Worm (Caenorhabditis elegans): ENCODE measurements around the gene ocr-2.

Gene ocr-2

ce11 chrIV:8211747-8212146, 8.1 kb downstream of the ocr-2 start, which contains the start of gene C07G1.7:
Gene C07G1.7, minus strand, starts transcription at chrIV:8211847.
- no peak for TF ChIP-seq ztf-28 (GFP tag; IDR thresholded peaks at IDR 0.05)
- TF ChIP-seq lsl-1 (GFP tag; optimal IDR thresholded peaks at IDR 0.05) = no peak
- TF ChIP-seq chd-7 (tag; optimal IDR thresholded peaks at IDR 0.05) = no peak

DNA sequence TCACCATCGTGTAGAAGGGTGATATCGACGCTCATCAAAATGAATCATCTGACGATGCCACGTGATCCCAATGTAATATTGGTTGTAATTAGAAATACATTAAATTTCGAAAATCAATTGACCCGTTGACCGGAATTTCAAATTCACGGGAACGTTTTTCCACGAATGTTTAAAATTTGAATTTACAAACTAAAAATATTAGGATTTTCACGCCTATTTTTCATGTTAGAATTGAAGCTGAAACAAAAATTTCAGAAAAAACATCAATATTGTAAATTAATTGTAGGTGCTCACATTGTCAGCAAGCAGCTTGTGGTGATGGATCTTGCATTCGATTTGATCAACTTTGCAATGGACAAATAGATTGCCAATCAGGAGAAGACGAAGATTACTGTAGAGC, 9.6 kb downstream of the ocr-2 start, which contains the start of gene C07G1.6:
TSS of gene C07G1.6 (minus strand) at position 101 of the 400 bp plus-strand sequence.
- no peak for TF ChIP-seq hlh-12 (tag; optimal IDR thresholded peaks at IDR 0.05)

- TF ChIP-seq F49E8.2 (tag; optimal IDR thresholded peaks at IDR 0.05; ENCODE audit: insufficient read depth) = no peak
- TF ChIP-seq lag-1 (GFP tag; IDR thresholded peaks at IDR 0.05) = no peak
- TF ChIP-seq lin-40 (tag; optimal IDR thresholded peaks at IDR 0.05) = no peak
- TF ChIP-seq ztf-25 (GFP tag; IDR thresholded peaks at IDR 0.05) = no peak
- no peak for TF ChIP-seq zfh-2 (GFP tag; conservative IDR thresholded peaks at IDR 0.05)
- TF ChIP-seq let-607 (tag; optimal IDR thresholded peaks at IDR 0.05) = no peak
- no peak for TF ChIP-seq bed-2 (GFP tag; IDR thresholded peaks at IDR 0.05)
- TF ChIP-seq die-1 (tag; optimal IDR thresholded peaks at IDR 0.05) = no peak
- no peak for TF ChIP-seq fkh-3 (tag; optimal IDR thresholded peaks at IDR 0.05)
- no peak for TF ChIP-seq efl-1 (GFP tag; optimal IDR thresholded peaks at IDR 0.05)
- TF ChIP-seq him-1 (tag; optimal IDR thresholded peaks at IDR 0.05) = no peak
- TF ChIP-seq lin-35 (GFP tag; optimal IDR thresholded peaks at IDR 0.05) = no peak
- TF ChIP-seq hsf-1 (GFP tag; IDR thresholded peaks at IDR 0.05) = no peak
Observed at ce11 chrIV:8208855-8209254, 11.0 kb downstream of the ocr-2 start.

- TF ChIP-seq F10E7.11 (tag; optimal IDR thresholded peaks at IDR 0.05) (no peak), B0035.1 (tag; optimal IDR thresholded peaks at IDR 0.05) (no peak), ceh-27 (GFP tag; optimal IDR thresholded peaks at IDR 0.05) (no peak), F55B11.4 (tag; optimal IDR thresholded peaks at IDR 0.05; ENCODE audit: borderline replicate concordance, insufficient read depth) (no peak), snpc-1.3 (tag; optimal IDR thresholded peaks at IDR 0.05; ENCODE audit: insufficient read depth) (no peak), sptf-2 (GFP tag; optimal IDR thresholded peaks at IDR 0.05) (no peak), dpff-1 (tag; optimal IDR thresholded peaks at IDR 0.05) (no peak), nhr-90 (tag; optimal IDR thresholded peaks at IDR 0.05) (no peak), ekl-4 (GFP tag; IDR thresholded peaks at IDR 0.05) (no peak), K11D2.4 (GFP tag; IDR thresholded peaks at IDR 0.05) (no peak), bed-2 (GFP tag; IDR thresholded peaks at IDR 0.05) (no peak), tbx-9 (tag; optimal IDR thresholded peaks at IDR 0.05; ENCODE audit: borderline replicate concordance) (no peak), B0019.2 (GFP tag; conservative IDR thresholded peaks at IDR 0.05) (no peak), ztf-18 (tag; optimal IDR thresholded peaks at IDR 0.05) (no peak), him-1 (tag; optimal IDR thresholded peaks at IDR 0.05) (no peak), C17E4.6 (GFP tag; IDR thresholded peaks at IDR 0.05) (no peak), snpc-1.1 (tag; optimal IDR thresholded peaks at IDR 0.05; ENCODE audit: insufficient read depth) (no peak), lag-1 (GFP tag; IDR thresholded peaks at IDR 0.05) (no peak), hmg-20 (GFP tag; IDR thresholded peaks at IDR 0.05) (no peak)
Observed at ce11 chrIV:8206314-8206713, 13.6 kb downstream of the ocr-2 start, which contains the start of gene svh-1. Gene svh-1, plus strand, starts transcription at chrIV:8206614.

Data from whole organism, young adult.